Fruit fly (Drosophila melanogaster) whole organism, embryonic: ENCODE results near the gene CG17819.

Experiments
- ATbp ChIP-seq: fragments of 200-800 bp; sonication (Bioruptor generic); optimal IDR thresholded peaks from 2 replicates; lab custom pipeline; 2017; ENCODE audit warnings: missing biosample characterization, mild to moderate bottlenecking, missing genetic modification characterization, missing genetic modification reagents
- BEAF-32 ChIP-seq: fragments of 200-800 bp; sonication (Bioruptor generic); optimal IDR thresholded peaks from 3 replicates; lab custom pipeline; 2017; ENCODE audit warnings: missing biosample characterization, missing genetic modification characterization, mild to moderate bottlenecking, moderate library complexity, missing genetic modification reagents
- Bgb ChIP-seq: fragments of 200-800 bp; sonication (Bioruptor generic); IDR thresholded peaks from 2 replicates; pipeline ENCODE4 v1.3.6; 2022; ENCODE audit warnings: missing biosample characterization, missing genetic modification characterization; ENCODE audit not compliant: partially characterized antibody
- C15 ChIP-seq: fragments of 200-800 bp; sonication (Bioruptor generic); IDR thresholded peaks from 3 replicates; pipeline ENCODE4 v1.3.6; 2022; ENCODE audit warnings: missing biosample characterization, missing genetic modification characterization
- CG10209 ChIP-seq: fragments of 200-800 bp; sonication (Bioruptor generic); optimal IDR thresholded peaks from 3 replicates; lab custom pipeline; 2017; ENCODE audit warnings: missing biosample characterization, mild to moderate bottlenecking, missing genetic modification characterization, missing genetic modification reagents
- CG10462 ChIP-seq: fragments of 200-800 bp; sonication (Bioruptor generic); optimal IDR thresholded peaks from 2 replicates; lab custom pipeline; 2016; ENCODE audit warnings: missing biosample characterization, missing genetic modification characterization
- CG11398 ChIP-seq: fragments of 200-800 bp; sonication (Bioruptor generic); optimal IDR thresholded peaks from 2 replicates; lab custom pipeline; 2016; ENCODE audit warnings: missing biosample characterization, missing genetic modification characterization
- CG11723 ChIP-seq: fragments of 200-800 bp; sonication (Bioruptor generic); optimal IDR thresholded peaks from 2 replicates; lab custom pipeline; 2017; ENCODE audit warnings: missing biosample characterization, mild to moderate bottlenecking, missing genetic modification characterization
- CG13424 ChIP-seq: fragments of 200-800 bp; sonication (Bioruptor generic); optimal IDR thresholded peaks from 2 replicates; lab custom pipeline; 2019; ENCODE audit warnings: missing biosample characterization, mild to moderate bottlenecking, missing genetic modification characterization, moderate library complexity
- CG15269 ChIP-seq: fragments of 200-800 bp; sonication (Bioruptor generic); optimal IDR thresholded peaks from 2 replicates; lab custom pipeline; 2018; ENCODE audit warnings: missing biosample characterization, mild to moderate bottlenecking, missing genetic modification characterization, moderate library complexity
- CG17328 ChIP-seq: fragments of 200-800 bp; sonication (Bioruptor generic); IDR thresholded peaks from 2 replicates; pipeline ENCODE4 v1.3.6; 2022; ENCODE audit warnings: missing biosample characterization, missing genetic modification characterization
- CG17359 ChIP-seq: fragments of 200-800 bp; sonication (Bioruptor generic); optimal IDR thresholded peaks from 3 replicates; lab custom pipeline; 2018; ENCODE audit warnings: missing biosample characterization, mild to moderate bottlenecking, missing genetic modification characterization, moderate library complexity
- CG17829 ChIP-seq: fragments of 200-800 bp; optimal IDR thresholded peaks from 2 replicates; lab custom pipeline; 2019; ENCODE audit warnings: missing biosample characterization, mild to moderate bottlenecking, missing genetic modification characterization, moderate library complexity
- CG2116 ChIP-seq: fragments of 200-800 bp; sonication (Bioruptor generic); optimal IDR thresholded peaks from 3 replicates; lab custom pipeline; 2018; ENCODE audit warnings: missing biosample characterization, mild to moderate bottlenecking, missing genetic modification characterization
- CG3407 ChIP-seq: fragments of 200-800 bp; sonication (Bioruptor generic); optimal IDR thresholded peaks from 2 replicates; lab custom pipeline; 2018; ENCODE audit warnings: missing biosample characterization, mild to moderate bottlenecking, missing genetic modification characterization
- CG6813 ChIP-seq: fragments of 200-800 bp; sonication (Bioruptor generic); optimal IDR thresholded peaks from 2 replicates; lab custom pipeline; 2017; ENCODE audit warnings: missing biosample characterization, missing genetic modification characterization, mild to moderate bottlenecking, moderate library complexity, missing genetic modification reagents
- CoRest ChIP-seq: fragments of 200-800 bp; sonication (Bioruptor generic); optimal IDR thresholded peaks from 3 replicates; lab custom pipeline; 2018; ENCODE audit warnings: missing biosample characterization, mild to moderate bottlenecking, missing genetic modification characterization, moderate library complexity
- Dad ChIP-seq: fragments of 200-800 bp; sonication (Bioruptor generic); optimal IDR thresholded peaks from 3 replicates; lab custom pipeline; 2016; ENCODE audit warnings: missing biosample characterization, missing genetic modification characterization
- Fer3 ChIP-seq: fragments of 200-800 bp; sonication (Bioruptor generic); optimal IDR thresholded peaks from 2 replicates; lab custom pipeline; 2018; ENCODE audit warnings: missing biosample characterization, mild to moderate bottlenecking, missing genetic modification characterization, moderate library complexity
- Kr ChIP-seq: fragments of 200-800 bp; sonication (Bioruptor generic); optimal IDR thresholded peaks from 2 replicates; lab custom pipeline; 2017; ENCODE audit warnings: missing biosample characterization, mild to moderate bottlenecking, missing genetic modification characterization
- Nf-YA ChIP-seq: fragments of 200-800 bp; sonication (Bioruptor generic); IDR thresholded peaks from 2 replicates; pipeline ENCODE4 v1.3.6; 2022; ENCODE audit warnings: missing biosample characterization, missing genetic modification characterization
- Oli ChIP-seq: fragments of 200-800 bp; sonication (Bioruptor generic); optimal IDR thresholded peaks from 2 replicates; lab custom pipeline; 2018; ENCODE audit warnings: missing biosample characterization, mild to moderate bottlenecking, missing genetic modification characterization, moderate library complexity
- PHDP ChIP-seq: fragments of 200-800 bp; sonication (Bioruptor generic); optimal IDR thresholded peaks from 3 replicates; lab custom pipeline; 2018; ENCODE audit warnings: missing biosample characterization, mild to moderate bottlenecking, missing genetic modification characterization, moderate library complexity
- Sox102F ChIP-seq: fragments of 200-800 bp; sonication (Bioruptor generic); optimal IDR thresholded peaks from 2 replicates; lab custom pipeline; 2018; ENCODE audit warnings: missing biosample characterization, mild to moderate bottlenecking, missing genetic modification characterization, moderate library complexity
- Spps ChIP-seq: fragments of 200-800 bp; sonication (Bioruptor generic); optimal IDR thresholded peaks from 2 replicates; lab custom pipeline; 2018; ENCODE audit warnings: missing biosample characterization, mild to moderate bottlenecking, missing genetic modification characterization
- Xrp1 ChIP-seq: fragments of 200-800 bp; sonication (Bioruptor generic); IDR thresholded peaks from 2 replicates; pipeline ENCODE4 v1.3.6; 2022; ENCODE audit warnings: missing biosample characterization, missing genetic modification characterization
- aop ChIP-seq: fragments of 200-800 bp; sonication (Bioruptor generic); IDR thresholded peaks from 2 replicates; pipeline ENCODE4 v1.3.6; 2022; ENCODE audit warnings: missing biosample characterization, missing genetic modification characterization
- ap ChIP-seq: fragments of 200-800 bp; sonication (Bioruptor generic); IDR thresholded peaks from 2 replicates; pipeline ENCODE4 v1.3.6; 2022; ENCODE audit warnings: missing biosample characterization, missing genetic modification characterization
- bowl ChIP-seq: fragments of 200-800 bp; sonication (Bioruptor generic); IDR thresholded peaks from 2 replicates; pipeline ENCODE4 v1.3.6; 2022; ENCODE audit warnings: missing biosample characterization, missing genetic modification characterization
- ci ChIP-seq: fragments of 200-800 bp; sonication (Bioruptor generic); IDR thresholded peaks from 3 replicates; pipeline ENCODE4 v1.3.6; 2022; ENCODE audit warnings: missing biosample characterization, missing genetic modification characterization
- fd96Cb ChIP-seq: fragments of 200-800 bp; sonication (Bioruptor generic); optimal IDR thresholded peaks from 2 replicates; lab custom pipeline; 2018; ENCODE audit warnings: missing biosample characterization, mild to moderate bottlenecking, missing genetic modification characterization, moderate library complexity
- fu2 ChIP-seq: fragments of 200-800 bp; sonication (Bioruptor generic); optimal IDR thresholded peaks from 2 replicates; lab custom pipeline; 2016; ENCODE audit warnings: missing biosample characterization, missing genetic modification characterization
- gem ChIP-seq: fragments of 200-800 bp; sonication (Bioruptor generic); optimal IDR thresholded peaks from 2 replicates; lab custom pipeline; 2019; ENCODE audit warnings: missing biosample characterization, mild to moderate bottlenecking, missing genetic modification characterization, moderate library complexity
- grau ChIP-seq: fragments of 200-800 bp; optimal IDR thresholded peaks from 3 replicates; lab custom pipeline; 2019; ENCODE audit warnings: missing biosample characterization, mild to moderate bottlenecking, missing genetic modification characterization, moderate library complexity
- grn ChIP-seq: fragments of 200-800 bp; sonication (Bioruptor generic); optimal IDR thresholded peaks from 3 replicates; lab custom pipeline; 2017; ENCODE audit warnings: missing biosample characterization, missing genetic modification characterization
- hbn ChIP-seq: fragments of 200-800 bp; sonication (Bioruptor generic); IDR thresholded peaks from 2 replicates; pipeline ENCODE4 v1.3.6; 2022; ENCODE audit warnings: missing biosample characterization, missing genetic modification characterization; ENCODE audit not compliant: partially characterized antibody
- her ChIP-seq: fragments of 200-800 bp; sonication (Bioruptor generic); optimal IDR thresholded peaks from 2 replicates; lab custom pipeline; 2016; ENCODE audit warnings: missing biosample characterization, missing genetic modification characterization
- hkb ChIP-seq, 2 experiments: fragments of 200-800 bp in 1 of 2; fragments of >200 bp in 1 of 2; sonication (Bioruptor generic) in 1 of 2; IDR thresholded peaks in 1 of 2; optimal IDR thresholded peaks in 1 of 2; 2 replicates each; pipeline versions ENCODE4 v1.3.6 to Lab custom; 2017 to 2022; ENCODE audit warnings: missing biosample characterization in 1 of 2, missing genetic modification characterization in 1 of 2
- lab ChIP-seq: fragments of 200-800 bp; sonication (Bioruptor generic); optimal IDR thresholded peaks from 3 replicates; lab custom pipeline; 2017; ENCODE audit warnings: missing biosample characterization, missing genetic modification characterization, mild to moderate bottlenecking, moderate library complexity, missing genetic modification reagents
- maf-S ChIP-seq: fragments of 200-800 bp; sonication (Bioruptor generic); optimal IDR thresholded peaks from 2 replicates; lab custom pipeline; 2016; ENCODE audit warnings: missing biosample characterization, missing genetic modification characterization
- pan ChIP-seq, 4 experiments: fragments of >200 bp in 3 of 4; fragments of 200-800 bp in 1 of 4; sonication (Bioruptor generic) in 1 of 4; optimal IDR thresholded peaks in 3 of 4; IDR thresholded peaks in 1 of 4; 2 replicates each; pipeline versions ENCODE4 v1.3.6 to Lab custom; 2017 to 2022; ENCODE audit warnings: missing biosample characterization in 2 of 4, missing genetic modification characterization in 2 of 4, mixed read lengths in 1 of 4
- repo ChIP-seq: fragments of 200-800 bp; sonication (Bioruptor generic); optimal IDR thresholded peaks from 2 replicates; lab custom pipeline; 2016; ENCODE audit warnings: missing biosample characterization, missing genetic modification characterization
- sens ChIP-seq: fragments of 200-800 bp; sonication (Bioruptor generic); peaks from one replicate; lab custom pipeline; 2016; ENCODE audit warnings: missing biosample characterization, missing genetic modification characterization
- sisA ChIP-seq: fragments of 200-800 bp; sonication (Bioruptor generic); IDR thresholded peaks from 2 replicates; pipeline ENCODE4 v1.3.6; 2022; ENCODE audit warnings: missing biosample characterization, missing genetic modification characterization
- sug ChIP-seq: fragments of 200-800 bp; optimal IDR thresholded peaks from 2 replicates; lab custom pipeline; 2019; ENCODE audit warnings: missing biosample characterization, mild to moderate bottlenecking, missing genetic modification characterization, moderate library complexity
- tgo ChIP-seq: fragments of 200-800 bp; sonication (Bioruptor generic); IDR thresholded peaks from 3 replicates; pipeline ENCODE4 v1.3.6; 2022; ENCODE audit warnings: missing biosample characterization, missing genetic modification characterization
- tx ChIP-seq: fragments of 200-800 bp; sonication (Bioruptor generic); optimal IDR thresholded peaks from 2 replicates; lab custom pipeline; 2016; ENCODE audit warnings: missing biosample characterization, missing genetic modification characterization
- unpg ChIP-seq: fragments of 200-800 bp; sonication (Bioruptor generic); optimal IDR thresholded peaks from 3 replicates; lab custom pipeline; 2018; ENCODE audit warnings: missing biosample characterization, mild to moderate bottlenecking, missing genetic modification characterization, moderate library complexity
- yki ChIP-seq: fragments of >200 bp; optimal IDR thresholded peaks from 3 replicates; lab custom pipeline; 2018

The CG17819 gene

dm6 chr3R:21863817-21864384 lies 21.4 kb downstream of the CG17819 start (continued):
- peak; percentile 4 for TF ChIP-seq CG17829 (tag; lab: Kevin White, UChicago)
- TF ChIP-seq sisA = 0 out of 2 replicates have a peak, but pooled peaks have one; percentile 7
- peak; percentile 17 for TF ChIP-seq Fer3 (tag; lab: Kevin White, UChicago)
- TF ChIP-seq ATbp (GFP tag; lab: Kevin White, UChicago) = peak; percentile 14
- TF ChIP-seq CoRest (tag; lab: Kevin White, UChicago) = peak; percentile 7
- TF ChIP-seq maf-S (GFP tag; lab: Kevin White, UChicago) = no peak
- peak; percentile 19 for TF ChIP-seq sens (GFP tag; lab: Kevin White, UChicago)
- peak; percentile 32 for TF ChIP-seq CG15269 (tag; lab: Kevin White, UChicago)
- no peak for TF ChIP-seq fu2
- TF ChIP-seq Kr = peak; percentile 16
- TF ChIP-seq grn (GFP tag; lab: Kevin White, UChicago) = no peak
- TF ChIP-seq aop (GFP tag; lab: Robert Waterston, UW) = no peak
- no peak for TF ChIP-seq sug (tag; lab: Kevin White, UChicago)
- no peak for TF ChIP-seq yki (lab: Kevin White, UChicago)
- no peak for TF ChIP-seq fd96Cb (tag; lab: Kevin White, UChicago)
- TF ChIP-seq gem (tag; lab: Kevin White, UChicago) = peak; percentile 24
- peak; percentile 19 for TF ChIP-seq CG17359 (tag; lab: Kevin White, UChicago)
- no peak for TF ChIP-seq CG11723 (GFP tag; lab: Kevin White, UChicago)
- 0 out of 2 replicates have a peak, but pooled peaks have one; percentile 35 for TF ChIP-seq Xrp1
- TF ChIP-seq CG10462 (GFP tag; lab: Kevin White, UChicago) = no peak
- no peak for TF ChIP-seq Bgb
- TF ChIP-seq CG11398 (GFP tag; lab: Kevin White, UChicago) = no peak
- peak; percentile 8; the same call in 1 of the 2 replicates for TF ChIP-seq ap (GFP tag; lab: Robert Waterston, UW)
- peak; percentile 57 for TF ChIP-seq Sox102F (GFP tag; lab: Kevin White, UChicago)
- no peak for TF ChIP-seq pan (optimal IDR thresholded peaks at IDR 0.05; lab: Kevin White, UChicago)
- TF ChIP-seq pan (GFP tag; optimal IDR thresholded peaks at IDR 0.05 in 1 of 2, IDR thresholded peaks at IDR 0.05 in 1 of 2) = no peak
- TF ChIP-seq Spps (tag; lab: Kevin White, UChicago) = no peak
- TF ChIP-seq repo (GFP tag; lab: Kevin White, UChicago) = no peak
- no peak for TF ChIP-seq CG2116
- TF ChIP-seq bowl (GFP tag; lab: Robert Waterston, UW) = peak; percentile 33; the same call in 1 of the 2 replicates
- no peak for TF ChIP-seq C15
- TF ChIP-seq grau (tag; lab: Kevin White, UChicago) = peak; percentile 3
- peak; percentile 22 for TF ChIP-seq PHDP (tag; lab: Kevin White, UChicago)
- TF ChIP-seq hbn (GFP tag; lab: Robert Waterston, UW) = no peak
- no peak for TF ChIP-seq tx
- TF ChIP-seq CG3407 (GFP tag; lab: Kevin White, UChicago) = no peak
- no peak for TF ChIP-seq BEAF-32 (GFP tag; lab: Kevin White, UChicago)
- TF ChIP-seq unpg = peak; percentile 2
- TF ChIP-seq CG6813 (GFP tag; lab: Kevin White, UChicago) = peak; percentile 5
- TF ChIP-seq CG13424 = peak; percentile 7
- TF ChIP-seq lab (GFP tag; lab: Kevin White, UChicago) = no peak
- peak; percentile 20 for TF ChIP-seq CG10209
- TF ChIP-seq CG17328 = peak; percentile 25; the same call in 1 of the 2 replicates
- TF ChIP-seq Dad (GFP tag; lab: Kevin White, UChicago) = no peak
- TF ChIP-seq ci (GFP tag; lab: Robert Waterston, UW) = peak; percentile 52; the same call in 1 of the 3 replicates
- TF ChIP-seq her (GFP tag; lab: Kevin White, UChicago) = no peak
- peak; percentile 13 for TF ChIP-seq Oli (tag; lab: Kevin White, UChicago)
- TF ChIP-seq tgo (GFP tag; lab: Robert Waterston, UW) = peak; percentile 30; the same call in 1 of the 3 replicates
- TF ChIP-seq hkb (optimal IDR thresholded peaks at IDR 0.05; lab: Kevin White, UChicago) = no peak
- peak; percentile 20; the same call in 1 of the 2 replicates for TF ChIP-seq hkb (GFP tag; IDR thresholded peaks at IDR 0.05; lab: Robert Waterston, UW)
- no peak for TF ChIP-seq Nf-YA (GFP tag; lab: Robert Waterston, UW)
